Fruit fly (Drosophila melanogaster) whole organism, pupa: ENCODE data around the gene CG6931.
A peak's percentile ranks its signal among the peaks of the same experiment; 100 is the strongest.

Experiments
- CG14655 ChIP-seq: fragments of 200-800 bp; sonication (Bioruptor generic); optimal IDR thresholded peaks from 3 replicates; lab custom pipeline; 2017; ENCODE audit warnings: mild to moderate bottlenecking, missing biosample characterization, missing genetic modification reagents, missing genetic modification characterization
- CG32121 ChIP-seq: fragments of 200-800 bp; sonication (Bioruptor generic); IDR thresholded peaks from 2 replicates; pipeline ENCODE4 v1.3.6; 2022; ENCODE audit warnings: missing biosample characterization, missing genetic modification characterization
- CG34367 ChIP-seq: fragments of 200-800 bp; sonication (Bioruptor generic); optimal IDR thresholded peaks from 2 replicates; lab custom pipeline; 2018; ENCODE audit warnings: missing biosample characterization, mild to moderate bottlenecking, missing genetic modification characterization
- CG8301 ChIP-seq: fragments of 200-800 bp; sonication (Bioruptor generic); optimal IDR thresholded peaks from 2 replicates; lab custom pipeline; 2018; ENCODE audit warnings: missing biosample characterization, mild to moderate bottlenecking, missing genetic modification characterization
- D1 ChIP-seq: fragments of 200-800 bp; sonication (Bioruptor generic); optimal IDR thresholded peaks from 2 replicates; lab custom pipeline; 2018; ENCODE audit warnings: missing biosample characterization, mild to moderate bottlenecking, missing genetic modification characterization, moderate library complexity
- fd96Ca ChIP-seq: fragments of 200-800 bp; sonication (Bioruptor generic); IDR thresholded peaks from 3 replicates; pipeline ENCODE4 v1.3.6; 2022; ENCODE audit warnings: missing biosample characterization, missing genetic modification characterization
- rn ChIP-seq: fragments of 200-800 bp; sonication (Bioruptor generic); IDR thresholded peaks from 2 replicates; pipeline ENCODE4 v1.3.6; 2022; ENCODE audit warnings: missing biosample characterization, missing genetic modification characterization

DNA sequence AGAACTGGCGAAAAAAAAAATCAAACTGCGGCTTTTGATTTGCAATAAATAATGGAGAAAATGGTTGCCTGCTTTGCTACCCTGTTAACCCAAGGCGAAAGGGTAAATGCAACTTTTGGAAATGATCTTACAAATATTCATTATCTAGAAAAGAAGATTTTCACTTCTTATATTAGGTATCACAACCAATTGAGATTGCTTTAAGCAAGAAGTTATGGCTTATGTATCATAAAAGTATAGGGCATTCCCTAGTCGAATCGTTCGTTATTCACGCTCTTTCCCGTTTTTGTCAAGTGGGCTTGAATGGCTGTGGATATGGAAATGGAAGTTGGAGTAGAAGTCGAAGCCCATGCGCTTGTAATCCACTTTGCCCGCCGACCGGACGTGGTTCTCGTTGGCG is 40.0 kb downstream of the CG6931 start:
- no peak for TF ChIP-seq rn (GFP tag; lab: Robert Waterston, UW)
- TF ChIP-seq CG32121 (GFP tag; lab: Robert Waterston, UW): peak; percentile 66
- TF ChIP-seq CG14655: peak; percentile 84
- peak; percentile 24 for TF ChIP-seq D1 (tag; lab: Kevin White, UChicago)
- peak; percentile 76 for TF ChIP-seq CG8301 (tag; lab: Kevin White, UChicago)
- peak; percentile 55 for TF ChIP-seq CG34367
- peak; percentile 56; the same call in 2 of the 3 replicates for TF ChIP-seq fd96Ca (GFP tag; lab: Robert Waterston, UW)
